Fruit fly (Drosophila melanogaster): ENCODE data around the gene Nckx30C.

dm6 chr2L:9731269-9731668 is 15.0 kb downstream of the Nckx30C start:
- TF ChIP-seq CG6854 (GFP tag; optimal IDR thresholded peaks at IDR 0.05) (no peak), vri (GFP tag; optimal IDR thresholded peaks at IDR 0.05) (no peak), CG11762 (GFP tag; optimal IDR thresholded peaks at IDR 0.05; ENCODE audit: insufficient read depth) (no peak), eg (GFP tag; IDR thresholded peaks at IDR 0.05) (no peak), CG31627 (GFP tag; optimal IDR thresholded peaks at IDR 0.05) (no peak), CG4318 (GFP tag; optimal IDR thresholded peaks at IDR 0.05) (no peak), acj6 (GFP tag; optimal IDR thresholded peaks at IDR 0.05) (no peak), CG11902 (GFP tag; optimal IDR thresholded peaks at IDR 0.05) (no peak), OdsH (GFP tag; optimal IDR thresholded peaks at IDR 0.05) (no peak), CG6276 (GFP tag; optimal IDR thresholded peaks at IDR 0.05) (no peak), Met (GFP tag; optimal IDR thresholded peaks at IDR 0.05) (no peak), spab (GFP tag; optimal IDR thresholded peaks at IDR 0.05) (no peak)

Measured in whole organism, prepupa.